Worm (Caenorhabditis elegans): ENCODE data around the gene T09A5.4.

DNA sequence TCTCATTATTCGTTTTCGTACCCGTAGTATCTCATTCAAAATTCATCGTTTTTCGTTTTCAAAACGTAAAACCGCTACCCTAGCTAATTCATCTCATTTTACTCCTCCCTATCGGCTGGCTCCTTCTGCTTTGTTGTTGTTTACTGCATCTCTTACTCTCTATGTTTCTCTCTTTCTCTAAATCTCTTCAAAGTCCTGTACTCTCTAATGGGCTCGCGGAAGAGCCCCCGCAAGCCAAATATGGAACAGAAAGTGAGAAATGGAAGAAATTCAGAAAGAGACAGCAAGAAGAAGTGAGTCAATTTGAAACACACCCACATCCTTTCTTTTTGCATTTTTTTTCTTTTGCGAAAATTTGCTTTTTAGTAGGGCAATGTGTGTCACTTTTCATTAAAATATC lies 7.3 kb upstream of the T09A5.4 start:
- TF ChIP-seq lsy-2 (tag; optimal IDR thresholded peaks at IDR 0.05) (no peak), nhr-28 (tag; optimal IDR thresholded peaks at IDR 0.05) (no peak), unc-62 (GFP tag; optimal IDR thresholded peaks at IDR 0.05) (no peak), flh-1 (GFP tag; optimal IDR thresholded peaks at IDR 0.05) (no peak), sem-2 (GFP tag; optimal IDR thresholded peaks at IDR 0.05) (no peak), ces-1 (GFP tag; optimal IDR thresholded peaks at IDR 0.05) (peak; percentile 58), pha-4 (tag; optimal IDR thresholded peaks at IDR 0.05) (no peak), ztf-11 (tag; optimal IDR thresholded peaks at IDR 0.05) (no peak), blmp-1 (tag; optimal IDR thresholded peaks at IDR 0.05) (no peak), unc-120 (tag; optimal IDR thresholded peaks at IDR 0.05; ENCODE audit: poor library complexity, severe bottlenecking) (peak; percentile 40), nhr-237 (tag; optimal IDR thresholded peaks at IDR 0.05) (no peak), drap-1 (GFP tag; optimal IDR thresholded peaks at IDR 0.05) (no peak), snpc-4 (tag; optimal IDR thresholded peaks at IDR 0.05) (no peak)
